Fruit fly (Drosophila melanogaster) whole organism, embryonic: Measurements from ENCODE around the gene CG14647.
A peak's percentile ranks its signal among the peaks of the same experiment; 100 is the strongest.

Experiments used
- Bdp1 ChIP-seq: fragments of 200-800 bp; sonication (Bioruptor generic); optimal IDR thresholded peaks from 3 replicates; lab custom pipeline; 2016; ENCODE audit warnings: missing biosample characterization, missing genetic modification characterization
- Blimp-1 ChIP-seq: fragments of 200-800 bp; sonication (Bioruptor generic); optimal IDR thresholded peaks from 3 replicates; lab custom pipeline; 2018; ENCODE audit warnings: missing biosample characterization, missing genetic modification characterization, mild to moderate bottlenecking, moderate library complexity, missing genetic modification reagents
- CG10274 ChIP-seq: fragments of 200-800 bp; sonication (Bioruptor generic); optimal IDR thresholded peaks from 3 replicates; lab custom pipeline; 2017; ENCODE audit warnings: missing biosample characterization, mild to moderate bottlenecking, missing genetic modification characterization
- CG11504 ChIP-seq: fragments of 200-800 bp; sonication (Bioruptor generic); optimal IDR thresholded peaks from 3 replicates; lab custom pipeline; 2019; ENCODE audit warnings: missing biosample characterization, mild to moderate bottlenecking, missing genetic modification characterization, moderate library complexity
- CG12236 ChIP-seq: fragments of 200-800 bp; sonication (Bioruptor generic); optimal IDR thresholded peaks from 2 replicates; lab custom pipeline; 2016; ENCODE audit warnings: missing biosample characterization, missing genetic modification characterization
- CG13624 ChIP-seq: fragments of 200-800 bp; sonication (Bioruptor generic); optimal IDR thresholded peaks from 2 replicates; lab custom pipeline; 2016; ENCODE audit warnings: missing biosample characterization, missing genetic modification characterization
- CG16863 ChIP-seq: fragments of 200-800 bp; sonication (Bioruptor generic); optimal IDR thresholded peaks from 3 replicates; lab custom pipeline; 2016; ENCODE audit warnings: missing biosample characterization, missing genetic modification characterization
- CG1792 ChIP-seq: fragments of 200-800 bp; sonication (Bioruptor generic); optimal IDR thresholded peaks from 2 replicates; lab custom pipeline; 2016; ENCODE audit warnings: missing biosample characterization, missing genetic modification characterization
- CG34224 ChIP-seq: fragments of 200-800 bp; sonication (Bioruptor generic); IDR thresholded peaks from 3 replicates; pipeline ENCODE4 v1.3.6; 2022; ENCODE audit warnings: missing biosample characterization, missing genetic modification characterization; ENCODE audit not compliant: partially characterized antibody
- CG34376 ChIP-seq: fragments of 200-800 bp; sonication (Bioruptor generic); optimal IDR thresholded peaks from 2 replicates; lab custom pipeline; 2018; ENCODE audit warnings: missing biosample characterization, mild to moderate bottlenecking, missing genetic modification characterization
- CG3838 ChIP-seq: fragments of 200-800 bp; sonication (Bioruptor generic); optimal IDR thresholded peaks from 3 replicates; lab custom pipeline; 2016; ENCODE audit warnings: missing biosample characterization, missing genetic modification characterization
- CG42726 ChIP-seq: fragments of 200-800 bp; sonication (Bioruptor generic); IDR thresholded peaks from 2 replicates; pipeline ENCODE4 v1.3.6; 2022; ENCODE audit warnings: missing biosample characterization, missing genetic modification characterization; ENCODE audit not compliant: partially characterized antibody
- CG7963 ChIP-seq: fragments of 200-800 bp; sonication (Bioruptor generic); IDR thresholded peaks from 3 replicates; pipeline ENCODE4 v1.3.6; 2022; ENCODE audit warnings: missing biosample characterization, missing genetic modification characterization; ENCODE audit not compliant: partially characterized antibody
- CG9876 ChIP-seq: fragments of 200-800 bp; sonication (Bioruptor generic); optimal IDR thresholded peaks from 2 replicates; lab custom pipeline; 2016; ENCODE audit warnings: missing biosample characterization, missing genetic modification characterization
- CoRest ChIP-seq: fragments of 200-800 bp; sonication (Bioruptor generic); optimal IDR thresholded peaks from 3 replicates; lab custom pipeline; 2018; ENCODE audit warnings: missing biosample characterization, mild to moderate bottlenecking, missing genetic modification characterization, moderate library complexity
- CrebB ChIP-seq: fragments of 200-800 bp; sonication (Bioruptor generic); optimal IDR thresholded peaks from 3 replicates; lab custom pipeline; 2018; ENCODE audit warnings: missing biosample characterization, mild to moderate bottlenecking, missing genetic modification characterization
- Drgx ChIP-seq: fragments of 200-800 bp; sonication (Bioruptor generic); IDR thresholded peaks from 2 replicates; pipeline ENCODE4 v1.3.6; 2022; ENCODE audit warnings: missing biosample characterization, missing genetic modification characterization
- E2f2 ChIP-seq: fragments of 200-800 bp; sonication (Bioruptor generic); IDR thresholded peaks from 2 replicates; pipeline ENCODE4 v1.3.6; 2022; ENCODE audit warnings: missing biosample characterization, missing genetic modification characterization
- H2.0 ChIP-seq: fragments of 200-800 bp; sonication (Bioruptor generic); IDR thresholded peaks from 2 replicates; pipeline ENCODE4 v1.3.6; 2022; ENCODE audit warnings: missing biosample characterization, missing genetic modification characterization
- HmgD ChIP-seq: fragments of 200-800 bp; sonication (Bioruptor generic); optimal IDR thresholded peaks from 3 replicates; lab custom pipeline; 2016; ENCODE audit warnings: missing biosample characterization, missing genetic modification characterization
- Hmr ChIP-seq: fragments of 200-800 bp; sonication (Bioruptor generic); optimal IDR thresholded peaks from 3 replicates; lab custom pipeline; 2017; ENCODE audit warnings: mild to moderate bottlenecking, missing biosample characterization, missing genetic modification reagents, missing genetic modification characterization
- NC2β ChIP-seq: fragments of 200-800 bp; sonication (Bioruptor generic); optimal IDR thresholded peaks from 2 replicates; lab custom pipeline; 2016; ENCODE audit warnings: missing biosample characterization, missing genetic modification characterization
- Nf-YB ChIP-seq: fragments of 200-800 bp; sonication (Bioruptor generic); optimal IDR thresholded peaks from 3 replicates; lab custom pipeline; 2019; ENCODE audit warnings: missing biosample characterization, mild to moderate bottlenecking, missing genetic modification characterization, moderate library complexity
- Pdp1 ChIP-seq, 2 experiments: fragments of 200-800 bp; sonication (Bioruptor generic); optimal IDR thresholded peaks; 3 replicates each; lab custom pipeline; 2016; ENCODE audit warnings: missing biosample characterization in 2 of 2, missing genetic modification characterization in 2 of 2, mild to moderate bottlenecking in 1 of 2, moderate library complexity in 1 of 2
- Ptx1 ChIP-seq: fragments of 200-800 bp; sonication (Bioruptor generic); IDR thresholded peaks from 2 replicates; pipeline ENCODE4 v1.3.6; 2022; ENCODE audit warnings: missing biosample characterization, missing genetic modification characterization
- aop ChIP-seq: fragments of 200-800 bp; sonication (Bioruptor generic); IDR thresholded peaks from 2 replicates; pipeline ENCODE4 v1.3.6; 2022; ENCODE audit warnings: missing biosample characterization, missing genetic modification characterization
- ase ChIP-seq: fragments of 200-800 bp; sonication (Bioruptor generic); IDR thresholded peaks from 3 replicates; pipeline ENCODE4 v1.3.6; 2022; ENCODE audit warnings: missing biosample characterization, missing genetic modification characterization
- cato ChIP-seq: fragments of 200-800 bp; sonication (Bioruptor generic); optimal IDR thresholded peaks from 2 replicates; lab custom pipeline; 2016; ENCODE audit warnings: missing biosample characterization, missing genetic modification characterization, borderline replicate concordance
- caup ChIP-seq: fragments of 200-800 bp; sonication (Bioruptor generic); optimal IDR thresholded peaks from 3 replicates; lab custom pipeline; 2017; ENCODE audit warnings: missing biosample characterization, mild to moderate bottlenecking, missing genetic modification characterization, moderate library complexity; ENCODE audit not compliant: severe bottlenecking
- dimm ChIP-seq: fragments of 200-800 bp; sonication (Bioruptor generic); IDR thresholded peaks from 2 replicates; pipeline ENCODE4 v1.3.6; 2022; ENCODE audit warnings: missing biosample characterization, missing genetic modification characterization
- ftz-f1 ChIP-seq: fragments of 200-800 bp; sonication (Bioruptor generic); optimal IDR thresholded peaks from 2 replicates; lab custom pipeline; 2016; ENCODE audit warnings: missing biosample characterization, missing genetic modification characterization
- gt ChIP-seq: fragments of 200-800 bp; sonication (Bioruptor generic); IDR thresholded peaks from 2 replicates; pipeline ENCODE4 v1.3.6; 2022; ENCODE audit warnings: missing biosample characterization, missing genetic modification characterization
- kay ChIP-seq: fragments of 200-800 bp; sonication (Bioruptor generic); optimal IDR thresholded peaks from 2 replicates; lab custom pipeline; 2016; ENCODE audit warnings: missing biosample characterization, missing genetic modification characterization
- ken ChIP-seq: fragments of 200-800 bp; sonication (Bioruptor generic); IDR thresholded peaks from 3 replicates; pipeline ENCODE4 v1.3.6; 2022; ENCODE audit warnings: missing biosample characterization, missing genetic modification characterization
- kni ChIP-seq: fragments of 200-800 bp; sonication (Bioruptor generic); optimal IDR thresholded peaks from 3 replicates; lab custom pipeline; 2017; ENCODE audit warnings: mild to moderate bottlenecking, missing biosample characterization, missing genetic modification reagents, missing genetic modification characterization
- lab ChIP-seq: fragments of 200-800 bp; sonication (Bioruptor generic); optimal IDR thresholded peaks from 3 replicates; lab custom pipeline; 2017; ENCODE audit warnings: missing biosample characterization, missing genetic modification characterization, mild to moderate bottlenecking, moderate library complexity, missing genetic modification reagents
- nmo ChIP-seq: fragments of 200-800 bp; sonication (Bioruptor generic); optimal IDR thresholded peaks from 2 replicates; lab custom pipeline; 2018; ENCODE audit warnings: missing biosample characterization, mild to moderate bottlenecking, missing genetic modification characterization, moderate library complexity
- phol ChIP-seq: fragments of 200-800 bp; sonication (Bioruptor generic); optimal IDR thresholded peaks from 3 replicates; lab custom pipeline; 2018; ENCODE audit warnings: missing biosample characterization, mild to moderate bottlenecking, missing genetic modification characterization, moderate library complexity
- pnt ChIP-seq: fragments of 200-800 bp; sonication (Bioruptor generic); optimal IDR thresholded peaks from 3 replicates; lab custom pipeline; 2016; ENCODE audit warnings: missing biosample characterization, missing genetic modification characterization
- sd ChIP-seq: fragments of 200-800 bp; sonication (Bioruptor generic); optimal IDR thresholded peaks from 3 replicates; lab custom pipeline; 2018; ENCODE audit warnings: missing biosample characterization, mild to moderate bottlenecking, missing genetic modification characterization, moderate library complexity
- seq ChIP-seq: fragments of 200-800 bp; sonication (Bioruptor generic); IDR thresholded peaks from 2 replicates; pipeline ENCODE4 v1.3.6; 2022; ENCODE audit warnings: missing biosample characterization, missing genetic modification characterization
- sima ChIP-seq: fragments of 200-800 bp; sonication (Bioruptor generic); optimal IDR thresholded peaks from 2 replicates; lab custom pipeline; 2016; ENCODE audit warnings: missing biosample characterization, missing genetic modification characterization
- slbo ChIP-seq: fragments of 200-800 bp; sonication (Bioruptor generic); IDR thresholded peaks from 2 replicates; pipeline ENCODE4 v1.3.6; 2022; ENCODE audit warnings: missing biosample characterization, missing genetic modification characterization
- sqz ChIP-seq: fragments of 200-800 bp; sonication (Bioruptor generic); optimal IDR thresholded peaks from 3 replicates; lab custom pipeline; 2018; ENCODE audit warnings: missing biosample characterization, mild to moderate bottlenecking, missing genetic modification characterization
- sr ChIP-seq: fragments of 200-800 bp; sonication (Bioruptor generic); IDR thresholded peaks from 3 replicates; pipeline ENCODE4 v1.3.6; 2022; ENCODE audit warnings: missing biosample characterization, missing genetic modification characterization
- toy ChIP-seq: fragments of 200-800 bp; sonication (Bioruptor generic); IDR thresholded peaks from 2 replicates; pipeline ENCODE4 v1.3.6; 2022; ENCODE audit warnings: missing biosample characterization, missing genetic modification characterization
- twi ChIP-seq: fragments of 200-800 bp; optimal IDR thresholded peaks from 2 replicates; lab custom pipeline; 2019; ENCODE audit warnings: missing biosample characterization, mild to moderate bottlenecking, missing genetic modification characterization, moderate library complexity
- vfl ChIP-seq: fragments of 200-800 bp; sonication (Bioruptor generic); optimal IDR thresholded peaks from 2 replicates; lab custom pipeline; 2016; ENCODE audit warnings: missing biosample characterization, missing genetic modification characterization
- z ChIP-seq: fragments of 200-800 bp; sonication (Bioruptor generic); IDR thresholded peaks from 3 replicates; pipeline ENCODE4 v1.3.6; 2022; ENCODE audit warnings: missing biosample characterization, missing genetic modification characterization
- zen ChIP-seq: fragments of 200-800 bp; sonication (Bioruptor generic); optimal IDR thresholded peaks from 3 replicates; lab custom pipeline; 2018; ENCODE audit warnings: missing biosample characterization, mild to moderate bottlenecking, missing genetic modification characterization, moderate library complexity
- zf30C ChIP-seq: fragments of 200-800 bp; sonication (Bioruptor generic); optimal IDR thresholded peaks from 3 replicates; lab custom pipeline; 2018; ENCODE audit warnings: missing biosample characterization, mild to moderate bottlenecking, missing genetic modification characterization

Gene CG14647

DNA sequence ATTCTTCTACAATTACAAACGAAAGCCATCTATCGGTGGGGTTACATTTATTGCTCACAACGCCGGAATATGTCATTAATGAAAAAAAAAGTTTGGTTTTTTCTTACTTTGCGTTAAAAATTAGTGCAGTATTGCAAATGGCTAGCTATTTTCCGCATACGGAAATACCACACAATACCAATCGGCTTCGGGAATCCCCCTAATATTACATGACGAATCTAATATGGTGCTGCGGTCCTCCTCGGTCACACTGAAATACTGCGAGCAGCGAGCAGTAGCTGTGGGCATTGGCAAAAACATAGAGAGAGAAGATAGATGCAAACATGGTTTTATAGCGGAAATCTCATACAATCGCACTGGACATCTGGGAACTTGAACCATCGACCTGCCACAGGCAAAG is 12.8 kb upstream of the CG14647 start, which contains the start of gene tub (continued):
- peak; percentile 49 for TF ChIP-seq CoRest
- TF ChIP-seq HmgD (GFP tag; lab: Kevin White, UChicago), result peak; percentile 67
- TF ChIP-seq ftz-f1, result peak; percentile 22
- TF ChIP-seq Pdp1 (GFP tag; optimal IDR thresholded peaks at IDR 0.05; lab: Kevin White, UChicago), result peak; percentile 24 to 87
- TF ChIP-seq kay (GFP tag; lab: Kevin White, UChicago), result peak; percentile 36
- peak; percentile 32 for TF ChIP-seq CrebB (tag; lab: Kevin White, UChicago)
- no peak for TF ChIP-seq ase
- no peak for TF ChIP-seq Blimp-1 (GFP tag; lab: Kevin White, UChicago)
- TF ChIP-seq CG34224 (GFP tag; lab: Robert Waterston, UW), result 0 out of 3 replicates have a peak, but pooled peaks have one; percentile 30
- no peak for TF ChIP-seq CG1792 (GFP tag; lab: Kevin White, UChicago)
- TF ChIP-seq zen (tag; lab: Kevin White, UChicago), result peak; percentile 67
- TF ChIP-seq aop (GFP tag; lab: Robert Waterston, UW), result no peak
- TF ChIP-seq E2f2 (GFP tag; lab: Robert Waterston, UW), result peak; percentile 43; the same call in 1 of the 2 replicates
- TF ChIP-seq CG16863 (GFP tag; lab: Kevin White, UChicago), result no peak
- TF ChIP-seq nmo (GFP tag; lab: Kevin White, UChicago), result peak; percentile 48
- no peak; the same call in 2 of the 3 replicates for TF ChIP-seq ken (GFP tag; lab: Robert Waterston, UW)
- TF ChIP-seq caup (GFP tag; lab: Kevin White, UChicago), result peak; percentile 43
- no peak for TF ChIP-seq Ptx1 (GFP tag; lab: Robert Waterston, UW)
- no peak for TF ChIP-seq sr (GFP tag; lab: Robert Waterston, UW)
- no peak for TF ChIP-seq Drgx (GFP tag; lab: Robert Waterston, UW)
- no peak for TF ChIP-seq gt
- no peak for TF ChIP-seq CG9876 (GFP tag; lab: Kevin White, UChicago)
- peak; percentile 18 for TF ChIP-seq Nf-YB
- no peak for TF ChIP-seq sd (tag; lab: Kevin White, UChicago)
- no peak for TF ChIP-seq sqz
- no peak for TF ChIP-seq CG10274 (GFP tag; lab: Kevin White, UChicago)
- no peak for TF ChIP-seq CG42726
- TF ChIP-seq CG3838 (GFP tag; lab: Kevin White, UChicago), result no peak
- no peak for TF ChIP-seq lab (GFP tag; lab: Kevin White, UChicago)
- no peak for TF ChIP-seq NC2β
- no peak for TF ChIP-seq Bdp1 (GFP tag; lab: Kevin White, UChicago)
- no peak for TF ChIP-seq Hmr (GFP tag; lab: Kevin White, UChicago)
- no peak for TF ChIP-seq CG11504 (tag; lab: Kevin White, UChicago)
- TF ChIP-seq vfl (GFP tag; lab: Kevin White, UChicago), result no peak
- no peak for TF ChIP-seq sima (GFP tag; lab: Kevin White, UChicago)
- no peak for TF ChIP-seq toy (GFP tag; lab: Robert Waterston, UW)
- no peak for TF ChIP-seq H2.0 (GFP tag; lab: Robert Waterston, UW)
- TF ChIP-seq twi (tag; lab: Kevin White, UChicago), result peak; percentile 39
- no peak for TF ChIP-seq kni (GFP tag; lab: Kevin White, UChicago)
- TF ChIP-seq zf30C (GFP tag; lab: Kevin White, UChicago), result no peak
- TF ChIP-seq seq (GFP tag; lab: Robert Waterston, UW), result no peak
- no peak for TF ChIP-seq pnt (GFP tag; lab: Kevin White, UChicago)
- peak; percentile 49 for TF ChIP-seq CG13624 (GFP tag; lab: Kevin White, UChicago)
- TF ChIP-seq cato (GFP tag; lab: Kevin White, UChicago), result no peak
- peak; percentile 91 for TF ChIP-seq phol (tag; lab: Kevin White, UChicago)
- TF ChIP-seq dimm (GFP tag; lab: Robert Waterston, UW), result no peak
- TF ChIP-seq CG34376 (GFP tag; lab: Kevin White, UChicago), result peak; percentile 11
- TF ChIP-seq CG7963 (GFP tag; lab: Robert Waterston, UW), result no peak
- TF ChIP-seq z (GFP tag; lab: Robert Waterston, UW), result no peak
- no peak for TF ChIP-seq CG12236 (GFP tag; lab: Kevin White, UChicago)
- peak; percentile 66 for TF ChIP-seq slbo (GFP tag; lab: Robert Waterston, UW)
